Fruit fly (Drosophila melanogaster) whole organism, embryonic: ENCODE measurements around the gene CG17234.

ENCODE experiments used
- Ada2b ChIP-seq: fragments of 200-800 bp; sonication (Bioruptor generic); IDR thresholded peaks from 2 replicates; pipeline ENCODE4 v1.3.6; 2022; ENCODE audit warnings: missing biosample characterization, missing genetic modification characterization
- Adf1 ChIP-seq: fragments of 200-800 bp; sonication (Bioruptor generic); IDR thresholded peaks from 2 replicates; pipeline ENCODE4 v1.3.6; 2022; ENCODE audit warnings: missing biosample characterization, missing genetic modification characterization
- CG10321 ChIP-seq: fragments of 200-800 bp; sonication (Bioruptor generic); IDR thresholded peaks from 2 replicates; pipeline ENCODE4 v1.3.6; 2022; ENCODE audit warnings: missing biosample characterization, missing genetic modification characterization
- CG11085 ChIP-seq: fragments of 200-800 bp; sonication (Bioruptor generic); IDR thresholded peaks from 2 replicates; pipeline ENCODE4 v1.3.6; 2022; ENCODE audit warnings: missing biosample characterization, missing genetic modification characterization
- CG11696 ChIP-seq: fragments of 200-800 bp; sonication (Bioruptor generic); IDR thresholded peaks from 2 replicates; pipeline ENCODE4 v1.3.6; 2022; ENCODE audit warnings: missing biosample characterization, missing genetic modification characterization
- CG13775 ChIP-seq: fragments of 200-800 bp; sonication (Bioruptor generic); optimal IDR thresholded peaks from 3 replicates; lab custom pipeline; 2017; ENCODE audit warnings: missing biosample characterization, mild to moderate bottlenecking, missing genetic modification characterization
- CG16815 ChIP-seq: fragments of 200-800 bp; sonication (Bioruptor generic); optimal IDR thresholded peaks from 3 replicates; lab custom pipeline; 2017; ENCODE audit warnings: missing biosample characterization, mild to moderate bottlenecking, missing genetic modification characterization
- CG17612 ChIP-seq: fragments of 200-800 bp; sonication (Bioruptor generic); IDR thresholded peaks from 2 replicates; pipeline ENCODE4 v1.3.6; 2022; ENCODE audit warnings: missing biosample characterization, missing genetic modification characterization
- CG17829 ChIP-seq: fragments of 200-800 bp; optimal IDR thresholded peaks from 2 replicates; lab custom pipeline; 2019; ENCODE audit warnings: missing biosample characterization, mild to moderate bottlenecking, missing genetic modification characterization, moderate library complexity
- CG2129 ChIP-seq: fragments of 200-800 bp; sonication (Bioruptor generic); IDR thresholded peaks from 2 replicates; pipeline ENCODE4 v1.3.6; 2022; ENCODE audit warnings: missing biosample characterization, missing genetic modification characterization; ENCODE audit not compliant: partially characterized antibody
- CG2712 ChIP-seq: fragments of 200-800 bp; optimal IDR thresholded peaks from 3 replicates; lab custom pipeline; 2019; ENCODE audit warnings: missing biosample characterization, mild to moderate bottlenecking, missing genetic modification characterization, moderate library complexity
- CG30020 ChIP-seq: fragments of 200-800 bp; optimal IDR thresholded peaks from 2 replicates; lab custom pipeline; 2019; ENCODE audit warnings: missing biosample characterization, mild to moderate bottlenecking, missing genetic modification characterization, moderate library complexity
- CG31441 ChIP-seq: fragments of 200-800 bp; sonication (Bioruptor generic); IDR thresholded peaks from 2 replicates; pipeline ENCODE4 v1.3.6; 2022; ENCODE audit warnings: missing biosample characterization, missing genetic modification characterization
- CG33557 ChIP-seq: fragments of 200-800 bp; sonication (Bioruptor generic); optimal IDR thresholded peaks from 2 replicates; lab custom pipeline; 2019; ENCODE audit warnings: missing biosample characterization, mild to moderate bottlenecking, missing genetic modification characterization, moderate library complexity
- CG3726 ChIP-seq: fragments of 200-800 bp; sonication (Bioruptor generic); IDR thresholded peaks from 3 replicates; pipeline ENCODE4, ENCODE4 v1.3.6; 2022; ENCODE audit warnings: missing biosample characterization, missing genetic modification characterization
- CG4707 ChIP-seq: fragments of 200-800 bp; sonication (Bioruptor generic); optimal IDR thresholded peaks from 2 replicates; lab custom pipeline; 2018; ENCODE audit warnings: missing biosample characterization, mild to moderate bottlenecking, missing genetic modification characterization, moderate library complexity
- CG4854 ChIP-seq: fragments of 200-800 bp; sonication (Bioruptor generic); optimal IDR thresholded peaks from 2 replicates; lab custom pipeline; 2016; ENCODE audit warnings: missing biosample characterization, missing genetic modification characterization, inconsistent platforms
- CG6254 ChIP-seq: fragments of 200-800 bp; sonication (Bioruptor generic); optimal IDR thresholded peaks from 3 replicates; lab custom pipeline; 2017; ENCODE audit warnings: mild to moderate bottlenecking, missing biosample characterization, missing genetic modification reagents, missing genetic modification characterization
- CG7271 ChIP-seq: fragments of 200-800 bp; sonication (Bioruptor generic); optimal IDR thresholded peaks from 2 replicates; lab custom pipeline; 2018; ENCODE audit warnings: missing biosample characterization, mild to moderate bottlenecking, missing genetic modification characterization, moderate library complexity
- CG7786 ChIP-seq: fragments of 200-800 bp; sonication (Bioruptor generic); optimal IDR thresholded peaks from 2 replicates; lab custom pipeline; 2016; ENCODE audit warnings: missing biosample characterization, missing genetic modification characterization
- Dad ChIP-seq: fragments of 200-800 bp; sonication (Bioruptor generic); optimal IDR thresholded peaks from 3 replicates; lab custom pipeline; 2016; ENCODE audit warnings: missing biosample characterization, missing genetic modification characterization
- Dip3 ChIP-seq: fragments of 200-800 bp; sonication (Bioruptor generic); optimal IDR thresholded peaks from 3 replicates; lab custom pipeline; 2016; ENCODE audit warnings: missing biosample characterization, missing genetic modification characterization
- Doc2 ChIP-seq: fragments of 200-800 bp; sonication (Bioruptor generic); IDR thresholded peaks from 2 replicates; pipeline ENCODE4 v1.3.6; 2022; ENCODE audit warnings: missing biosample characterization, missing genetic modification characterization
- Hr78 ChIP-seq, 2 experiments: fragments of 200-800 bp in 1 of 2; fragments of >200 bp in 1 of 2; sonication (Bioruptor generic) in 1 of 2; optimal IDR thresholded peaks; 2 replicates each; lab custom pipeline; 2017 to 2019; ENCODE audit warnings: missing biosample characterization in 2 of 2, missing genetic modification characterization in 2 of 2, mild to moderate bottlenecking in 1 of 2, moderate library complexity in 1 of 2
- Hsf ChIP-seq: fragments of 200-800 bp; sonication (Bioruptor generic); optimal IDR thresholded peaks from 3 replicates; lab custom pipeline; 2016; ENCODE audit warnings: missing biosample characterization, missing genetic modification characterization
- Lpt ChIP-seq: fragments of >200 bp; optimal IDR thresholded peaks from 2 replicates; lab custom pipeline; 2018; ENCODE audit warnings: missing biosample characterization, missing genetic modification characterization
- MBD-R2 ChIP-seq: fragments of 200-800 bp; sonication (Bioruptor generic); IDR thresholded peaks from 2 replicates; pipeline ENCODE4 v1.3.6; 2022; ENCODE audit warnings: missing biosample characterization, missing genetic modification characterization
- NFAT ChIP-seq: fragments of 200-800 bp; sonication (Bioruptor generic); IDR thresholded peaks from 2 replicates; pipeline ENCODE4 v1.3.6; 2022; ENCODE audit warnings: missing biosample characterization, missing genetic modification characterization
- Nf-YA ChIP-seq: fragments of 200-800 bp; sonication (Bioruptor generic); IDR thresholded peaks from 2 replicates; pipeline ENCODE4 v1.3.6; 2022; ENCODE audit warnings: missing biosample characterization, missing genetic modification characterization
- NfI ChIP-seq: fragments of 200-800 bp; sonication (Bioruptor generic); optimal IDR thresholded peaks from 3 replicates; lab custom pipeline; 2018; ENCODE audit warnings: missing biosample characterization, mild to moderate bottlenecking, missing genetic modification characterization, moderate library complexity
- Optix ChIP-seq: fragments of 200-800 bp; sonication (Bioruptor generic); IDR thresholded peaks from 3 replicates; pipeline ENCODE4 v1.3.6; 2022; ENCODE audit warnings: missing biosample characterization, missing genetic modification characterization
- Ravus ChIP-seq: fragments of 200-800 bp; sonication (Bioruptor generic); IDR thresholded peaks from 2 replicates; pipeline ENCODE4 v1.3.6; 2022; ENCODE audit warnings: missing biosample characterization, missing genetic modification characterization
- Scr ChIP-seq: fragments of 200-800 bp; sonication (Bioruptor generic); IDR thresholded peaks from 2 replicates; pipeline ENCODE4 v1.3.6; 2022; ENCODE audit warnings: missing biosample characterization, missing genetic modification characterization; ENCODE audit not compliant: partially characterized antibody
- Sin3A ChIP-seq: fragments of >200 bp; optimal IDR thresholded peaks from 2 replicates; lab custom pipeline; 2018
- Trl ChIP-seq, 3 experiments: fragments of >200 bp in 2 of 3; fragments of 200-800 bp in 1 of 3; sonication (Bioruptor generic) in 1 of 3; optimal IDR thresholded peaks; 2 replicates in 1 of 3; 3 replicates in 2 of 3; lab custom pipeline; 2016 to 2017; ENCODE audit warnings: missing biosample characterization in 1 of 3, missing genetic modification characterization in 1 of 3
- ab ChIP-seq: fragments of 200-800 bp; sonication (Bioruptor generic); optimal IDR thresholded peaks from 2 replicates; lab custom pipeline; 2016; ENCODE audit warnings: missing biosample characterization, missing genetic modification characterization
- aop ChIP-seq: fragments of 200-800 bp; sonication (Bioruptor generic); IDR thresholded peaks from 2 replicates; pipeline ENCODE4 v1.3.6; 2022; ENCODE audit warnings: missing biosample characterization, missing genetic modification characterization
- az2 ChIP-seq: fragments of 200-800 bp; sonication (Bioruptor generic); optimal IDR thresholded peaks from 3 replicates; lab custom pipeline; 2016; ENCODE audit warnings: missing biosample characterization, missing genetic modification characterization
- cad ChIP-seq: fragments of >200 bp; optimal IDR thresholded peaks from 2 replicates; lab custom pipeline; 2017; ENCODE audit warnings: missing biosample characterization, missing genetic modification characterization
- dysf ChIP-seq: fragments of 200-800 bp; sonication (Bioruptor generic); IDR thresholded peaks from 3 replicates; pipeline ENCODE4 v1.3.6; 2022; ENCODE audit warnings: missing biosample characterization, missing genetic modification characterization
- fd3F ChIP-seq: fragments of 200-800 bp; sonication (Bioruptor generic); optimal IDR thresholded peaks from 2 replicates; lab custom pipeline; 2018; ENCODE audit warnings: missing biosample characterization, mild to moderate bottlenecking, missing genetic modification characterization, moderate library complexity
- gro ChIP-seq: fragments of 200-800 bp; sonication (Bioruptor generic); optimal IDR thresholded peaks from 2 replicates; lab custom pipeline; 2016; ENCODE audit warnings: missing biosample characterization, missing genetic modification characterization
- h ChIP-seq: fragments of >200 bp; optimal IDR thresholded peaks from 2 replicates; lab custom pipeline; 2017
- lmd ChIP-seq: fragments of 200-800 bp; sonication (Bioruptor generic); IDR thresholded peaks from 2 replicates; pipeline ENCODE4 v1.3.6; 2022; ENCODE audit warnings: missing biosample characterization, missing genetic modification characterization
- luna ChIP-seq: fragments of 200-800 bp; sonication (Bioruptor generic); optimal IDR thresholded peaks from 2 replicates; lab custom pipeline; 2016; ENCODE audit warnings: missing biosample characterization, missing genetic modification characterization
- nom ChIP-seq: fragments of 200-800 bp; sonication (Bioruptor generic); optimal IDR thresholded peaks from 2 replicates; lab custom pipeline; 2017; ENCODE audit warnings: missing biosample characterization, missing genetic modification characterization, mild to moderate bottlenecking, moderate library complexity, missing genetic modification reagents
- pros ChIP-seq: fragments of 200-800 bp; sonication (Bioruptor generic); optimal IDR thresholded peaks from 3 replicates; lab custom pipeline; 2019; ENCODE audit warnings: missing biosample characterization, mild to moderate bottlenecking, missing genetic modification characterization, moderate library complexity
- sd ChIP-seq: fragments of 200-800 bp; sonication (Bioruptor generic); optimal IDR thresholded peaks from 3 replicates; lab custom pipeline; 2018; ENCODE audit warnings: missing biosample characterization, mild to moderate bottlenecking, missing genetic modification characterization, moderate library complexity
- slou ChIP-seq: fragments of 200-800 bp; sonication (Bioruptor generic); optimal IDR thresholded peaks from 3 replicates; lab custom pipeline; 2016; ENCODE audit warnings: missing biosample characterization, missing genetic modification characterization
- trh ChIP-seq: fragments of 200-800 bp; sonication (Bioruptor generic); optimal IDR thresholded peaks from 2 replicates; lab custom pipeline; 2016; ENCODE audit warnings: missing biosample characterization, missing genetic modification characterization
- z ChIP-seq: fragments of 200-800 bp; sonication (Bioruptor generic); IDR thresholded peaks from 3 replicates; pipeline ENCODE4 v1.3.6; 2022; ENCODE audit warnings: missing biosample characterization, missing genetic modification characterization
- zfh1 ChIP-seq: fragments of 200-800 bp; sonication (Bioruptor generic); IDR thresholded peaks from 3 replicates; pipeline ENCODE4 v1.3.6; 2022; ENCODE audit warnings: missing biosample characterization, missing genetic modification characterization

CG17234 gene

DNA sequence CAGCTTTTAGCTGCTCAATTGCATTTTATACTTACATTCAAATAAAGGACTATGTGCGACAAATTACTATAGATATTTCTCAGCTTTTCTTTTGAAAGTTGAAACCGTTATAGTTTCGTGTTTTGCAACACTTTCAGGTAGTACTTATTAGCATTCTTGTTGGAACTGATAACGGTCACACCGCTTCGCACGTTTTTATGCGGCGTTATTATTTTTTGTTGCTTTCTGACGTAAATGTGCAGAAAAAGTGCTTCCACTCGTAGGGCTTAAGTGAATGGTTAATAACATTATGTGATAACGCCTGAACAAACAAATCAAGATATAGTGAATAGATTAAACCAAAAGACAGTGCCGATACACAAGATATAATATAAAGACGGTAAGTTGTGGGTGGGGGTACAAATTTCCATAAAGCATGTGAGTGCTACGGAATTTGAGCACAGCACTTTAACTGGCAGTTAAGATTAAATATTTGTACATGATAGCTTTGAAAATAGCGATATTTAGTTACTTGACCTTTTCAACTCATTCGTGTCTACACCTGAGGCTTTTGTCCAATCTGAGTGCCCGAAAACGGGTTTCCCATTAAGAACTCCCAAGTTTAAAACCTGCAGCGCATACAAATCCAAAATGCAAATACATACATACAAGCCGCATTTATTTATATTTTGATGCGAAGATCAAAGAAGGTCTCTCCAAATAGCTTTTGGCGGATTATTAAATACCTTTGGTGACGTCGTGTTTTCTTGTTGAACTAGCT is 32.1 kb upstream of the CG17234 start, which contains the start of gene papi:
papi (plus strand) TSS at position 176 of the 760 bp plus-strand sequence.
- no peak for TF ChIP-seq Hsf (GFP tag; lab: Kevin White, UChicago)
- no peak for TF ChIP-seq Ravus
- no peak for TF ChIP-seq dysf (GFP tag; lab: Robert Waterston, UW)
- TF ChIP-seq CG10321 (GFP tag; lab: Robert Waterston, UW), result no peak
- no peak for TF ChIP-seq z
- TF ChIP-seq CG3726, result no peak
- TF ChIP-seq CG11696 (GFP tag; lab: Robert Waterston, UW), result no peak
- no peak for TF ChIP-seq ab (GFP tag; lab: Kevin White, UChicago)
- TF ChIP-seq CG2712 (tag; lab: Kevin White, UChicago), result no peak
- TF ChIP-seq CG2129, result no peak
- TF ChIP-seq Optix (GFP tag; lab: Robert Waterston, UW), result no peak
- TF ChIP-seq Hr78 (GFP tag; optimal IDR thresholded peaks at IDR 0.05; lab: Kevin White, UChicago), result peak in 1 of 2 experiments; percentile 90
- no peak for TF ChIP-seq CG16815 (GFP tag; lab: Kevin White, UChicago)
- no peak for TF ChIP-seq Doc2 (GFP tag; lab: Robert Waterston, UW)
- TF ChIP-seq CG11085 (GFP tag; lab: Robert Waterston, UW), result no peak
- no peak for TF ChIP-seq aop (GFP tag; lab: Robert Waterston, UW)
- no peak for TF ChIP-seq Trl (optimal IDR thresholded peaks at IDR 0.05; lab: Kevin White, UChicago)
- TF ChIP-seq Trl (GFP tag; optimal IDR thresholded peaks at IDR 0.05; lab: Kevin White, UChicago), result no peak
- no peak for TF ChIP-seq CG4707 (GFP tag; lab: Kevin White, UChicago)
- no peak for TF ChIP-seq pros (GFP tag; lab: Kevin White, UChicago)
- TF ChIP-seq az2, result no peak
- peak; percentile 39 for TF ChIP-seq MBD-R2
- TF ChIP-seq CG13775, result no peak
- no peak for TF ChIP-seq CG7786
- TF ChIP-seq cad, result no peak
- TF ChIP-seq zfh1 (GFP tag; lab: Robert Waterston, UW), result no peak
- TF ChIP-seq Adf1 (GFP tag; lab: Robert Waterston, UW), result no peak
- TF ChIP-seq Dip3, result no peak
- TF ChIP-seq lmd (GFP tag; lab: Robert Waterston, UW), result no peak
- no peak for TF ChIP-seq NfI
- peak; percentile 75 for TF ChIP-seq sd (tag; lab: Kevin White, UChicago)
- TF ChIP-seq Sin3A, result peak; percentile 22
- TF ChIP-seq slou (GFP tag; lab: Kevin White, UChicago), result no peak
- no peak for TF ChIP-seq trh (GFP tag; lab: Kevin White, UChicago)
- TF ChIP-seq NFAT (GFP tag; lab: Robert Waterston, UW), result no peak
- no peak for TF ChIP-seq Scr (GFP tag; lab: Robert Waterston, UW)
- no peak for TF ChIP-seq h
- no peak for TF ChIP-seq CG33557 (GFP tag; lab: Kevin White, UChicago)
- no peak for TF ChIP-seq nom (GFP tag; lab: Kevin White, UChicago)
- no peak for TF ChIP-seq fd3F (GFP tag; lab: Kevin White, UChicago)
- no peak for TF ChIP-seq CG31441
- no peak for TF ChIP-seq CG4854
- TF ChIP-seq luna (GFP tag; lab: Kevin White, UChicago), result peak; percentile 22
- no peak for TF ChIP-seq Nf-YA (GFP tag; lab: Robert Waterston, UW)
- no peak for TF ChIP-seq CG17612 (GFP tag; lab: Robert Waterston, UW)
- no peak for TF ChIP-seq Ada2b (GFP tag; lab: Robert Waterston, UW)
- peak; percentile 31 for TF ChIP-seq gro (GFP tag; lab: Kevin White, UChicago)
- TF ChIP-seq CG30020, result no peak
- no peak for TF ChIP-seq Dad
- TF ChIP-seq CG6254 (GFP tag; lab: Kevin White, UChicago), result no peak
- TF ChIP-seq Lpt (GFP tag; lab: Kevin White, UChicago), result no peak
- TF ChIP-seq CG17829, result peak; percentile 13
- TF ChIP-seq CG7271 (tag; lab: Kevin White, UChicago), result no peak
